Worm (Caenorhabditis elegans): ENCODE data around the gene slc-17.9.

ce11 chrX:9774323-9774722 lies 9.6 kb upstream of the slc-17.9 start, which contains the start of gene T09B9.4:
- TF ChIP-seq ceh-82 (tag; optimal IDR thresholded peaks at IDR 0.05) (no peak), ZK546.5 (tag; optimal IDR thresholded peaks at IDR 0.05) (no peak), fos-1 (tag; optimal IDR thresholded peaks at IDR 0.05) (peak; percentile 40), mdl-1 (tag; optimal IDR thresholded peaks at IDR 0.05) (no peak), Y55F3AM.14 (GFP tag; optimal IDR thresholded peaks at IDR 0.05) (no peak), lin-39 (tag; optimal IDR thresholded peaks at IDR 0.05) (no peak)
